Fruit fly (Drosophila melanogaster): ENCODE results near the gene Muc91C.

DNA sequence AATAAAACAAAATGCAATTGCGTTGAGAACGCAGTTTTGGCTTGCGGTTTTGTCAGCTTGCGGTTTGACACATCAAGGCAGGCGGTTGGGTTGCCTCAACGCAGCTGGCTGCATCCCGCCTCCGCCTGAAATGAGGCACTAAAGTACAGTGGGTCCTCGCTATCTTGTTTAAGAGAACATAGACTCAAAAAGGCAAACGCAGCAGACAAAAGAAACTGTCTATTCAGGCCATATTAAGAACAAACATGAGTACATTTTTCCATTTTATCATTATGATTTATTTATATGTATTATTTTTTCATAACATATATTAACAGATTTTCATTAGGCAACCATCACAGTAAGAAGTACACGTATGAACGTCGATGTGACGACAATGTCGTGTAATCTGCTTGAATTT lies 52.9 kb downstream of the Muc91C start:
- TF ChIP-seq CG8478 (optimal IDR thresholded peaks at IDR 0.05) = no peak
- no peak for TF ChIP-seq usp (GFP tag; optimal IDR thresholded peaks at IDR 0.05)
- no peak for TF ChIP-seq EcR (GFP tag; optimal IDR thresholded peaks at IDR 0.05)
- TF ChIP-seq psq (optimal IDR thresholded peaks at IDR 0.05) = no peak
- no peak for TF ChIP-seq Dll (optimal IDR thresholded peaks at IDR 0.05)

Data from whole organism.